Worm (Caenorhabditis elegans): ENCODE data around the gene nspc-16.

DNA sequence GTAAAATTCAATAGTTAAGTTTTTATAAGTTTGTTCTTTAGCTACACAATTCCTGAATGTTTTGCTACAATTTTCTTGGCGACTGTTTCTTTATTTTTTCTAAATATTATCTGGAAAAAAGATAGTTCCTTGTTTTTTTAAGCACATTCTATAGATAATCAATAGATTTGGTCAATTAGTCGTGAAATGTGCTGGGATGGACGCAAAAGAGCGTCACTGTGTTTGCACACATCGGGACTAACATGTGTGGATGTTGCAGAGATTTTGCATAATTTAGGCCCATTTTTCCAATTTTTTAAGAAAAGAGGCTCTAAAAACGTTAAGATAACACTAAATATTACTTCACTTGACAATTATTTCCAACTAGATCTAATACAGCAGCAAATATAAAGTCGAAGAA, 9.9 kb upstream of the nspc-16 start:
- no peak for TF ChIP-seq skn-1 (tag; optimal IDR thresholded peaks at IDR 0.05)
- no peak for TF ChIP-seq ztf-11 (tag; optimal IDR thresholded peaks at IDR 0.05)
- no peak for TF ChIP-seq unc-62 (GFP tag; optimal IDR thresholded peaks at IDR 0.05)
- TF ChIP-seq lin-39 (tag; optimal IDR thresholded peaks at IDR 0.05) = no peak
- no peak for TF ChIP-seq nhr-237 (tag; optimal IDR thresholded peaks at IDR 0.05)
- TF ChIP-seq elt-3 (tag; optimal IDR thresholded peaks at IDR 0.05) = no peak
- TF ChIP-seq nhr-129 (tag; optimal IDR thresholded peaks at IDR 0.05) = peak; percentile 34
- TF ChIP-seq nhr-25 (tag; optimal IDR thresholded peaks at IDR 0.05) = no peak
- no peak for TF ChIP-seq R02D3.7 (tag; optimal IDR thresholded peaks at IDR 0.05)
- TF ChIP-seq ceh-16 (tag; optimal IDR thresholded peaks at IDR 0.05) = no peak
- no peak for TF ChIP-seq ceh-82 (tag; optimal IDR thresholded peaks at IDR 0.05)
- TF ChIP-seq elt-1 (tag; optimal IDR thresholded peaks at IDR 0.05) = no peak
